Comparison of ENCODE assay signal across 8 worm cellular contexts in genomic region chrX:15572021-15572420, ce11.
TF ChIP-seq lines count a peak whose summit lies in the region.

No protein-coding gene starts in this region.

TF ChIP-seq in whole organism, L1 larva, 84 proteins besides CTCF, POLR2A, EP300 and RAD21:
- TF ChIP-seq ceh-8 (GFP tag; optimal IDR thresholded peaks at IDR 0.05; lab: Kevin White, UChicago), result peak; percentile 36
- TF ChIP-seq unc-98 (GFP tag; IDR thresholded peaks at IDR 0.05; lab: Robert Waterston, UW), result no peak
- no peak for TF ChIP-seq mef-2 (tag; optimal IDR thresholded peaks at IDR 0.05; lab: Kevin White, UChicago)
- TF ChIP-seq ztf-4 (tag; optimal IDR thresholded peaks at IDR 0.05; lab: Kevin White, UChicago), result no peak
- no peak for TF ChIP-seq F16B12.6 (tag; optimal IDR thresholded peaks at IDR 0.05; lab: Kevin White, UChicago)
- no peak for TF ChIP-seq jun-1 (tag; optimal IDR thresholded peaks at IDR 0.05; lab: Kevin White, UChicago)

TF ChIP-seq in whole organism, L2 larva, 48 proteins besides CTCF, POLR2A, EP300 and RAD21:
- TF ChIP-seq nhr-237 (tag; optimal IDR thresholded peaks at IDR 0.05; lab: Kevin White, UChicago), result no peak
- 0 out of 2 replicates have a peak, but pooled peaks have one; percentile 39 for TF ChIP-seq ztf-1 (GFP tag; conservative IDR thresholded peaks at IDR 0.05; lab: Robert Waterston, UW)
- TF ChIP-seq nhr-21 (tag; optimal IDR thresholded peaks at IDR 0.05; lab: Kevin White, UChicago), result no peak
- no peak for TF ChIP-seq elt-1 (tag; optimal IDR thresholded peaks at IDR 0.05; lab: Kevin White, UChicago)
- TF ChIP-seq gmeb-1 (tag; optimal IDR thresholded peaks at IDR 0.05; lab: Kevin White, UChicago), result no peak
- no peak for TF ChIP-seq mdl-1 (tag; optimal IDR thresholded peaks at IDR 0.05; lab: Kevin White, UChicago)
- TF ChIP-seq unc-55 (GFP tag; optimal IDR thresholded peaks at IDR 0.05; lab: Kevin White, UChicago), result no peak

TF ChIP-seq in whole organism, L4 larva, 104 proteins besides CTCF, POLR2A, EP300 and RAD21 (continues in another document):
- TF ChIP-seq fkh-10 (GFP tag; optimal IDR thresholded peaks at IDR 0.05; lab: Kevin White, UChicago), result no peak
- TF ChIP-seq D1046.2 (GFP tag; IDR thresholded peaks at IDR 0.05; lab: Robert Waterston, UW), result 0 out of 2 replicates have a peak, but pooled peaks have one; percentile 36
- TF ChIP-seq daf-16 (GFP tag; optimal IDR thresholded peaks at IDR 0.05; lab: Kevin White, UChicago), result no peak
- no peak for TF ChIP-seq daf-16 (tag; optimal IDR thresholded peaks at IDR 0.05; lab: Kevin White, UChicago)
- TF ChIP-seq php-3 (GFP tag; IDR thresholded peaks at IDR 0.05; lab: Robert Waterston, UW), result no peak
- TF ChIP-seq lin-15B (tag; optimal IDR thresholded peaks at IDR 0.05; lab: Kevin White, UChicago), result no peak
- no peak for TF ChIP-seq mxl-2 (GFP tag; conservative IDR thresholded peaks at IDR 0.05; lab: Robert Waterston, UW)
- no peak for TF ChIP-seq nhr-25 (tag; optimal IDR thresholded peaks at IDR 0.05; lab: Kevin White, UChicago; ENCODE audit: borderline replicate concordance, insufficient read depth)
- TF ChIP-seq nhr-10 (tag; optimal IDR thresholded peaks at IDR 0.05; lab: Kevin White, UChicago), result no peak
- TF ChIP-seq Y105C5A.15 (GFP tag; IDR thresholded peaks at IDR 0.05; lab: Robert Waterston, UW), result 0 out of 2 replicates have a peak, but pooled peaks have one; percentile 50
- no peak for TF ChIP-seq dmd-6 (GFP tag; IDR thresholded peaks at IDR 0.05; lab: Robert Waterston, UW)
- TF ChIP-seq unc-62 (GFP tag; optimal IDR thresholded peaks at IDR 0.05 in 1 of 2; lab: Kevin White, UChicago), result no peak
- TF ChIP-seq unc-62 (tag; optimal IDR thresholded peaks at IDR 0.05; lab: Kevin White, UChicago), result no peak

TF ChIP-seq in whole organism, early embryonic, 17 proteins besides CTCF, POLR2A, EP300 and RAD21:
- TF ChIP-seq sea-1 (GFP tag; conservative IDR thresholded peaks at IDR 0.05; lab: Robert Waterston, UW) (no peak), tbx-37 (GFP tag; conservative IDR thresholded peaks at IDR 0.05; lab: Robert Waterston, UW) (no peak), flt-1 (GFP tag; IDR thresholded peaks at IDR 0.05; lab: Robert Waterston, UW) (no peak), hmg-4 (GFP tag; optimal IDR thresholded peaks at IDR 0.05; lab: Kevin White, UChicago) (no peak), ceh-36 (tag; optimal IDR thresholded peaks at IDR 0.05; lab: Kevin White, UChicago) (no peak), F13C5.2 (tag; optimal IDR thresholded peaks at IDR 0.05; lab: Kevin White, UChicago) (no peak), tra-4 (tag; optimal IDR thresholded peaks at IDR 0.05; lab: Kevin White, UChicago) (no peak), aly-1 (tag; optimal IDR thresholded peaks at IDR 0.05; lab: Kevin White, UChicago) (peak; percentile 5)

TF ChIP-seq in whole organism, late embryonic, 69 proteins besides CTCF, POLR2A, EP300 and RAD21:
- TF ChIP-seq K02D7.2 (tag; optimal IDR thresholded peaks at IDR 0.05; lab: Kevin White, UChicago), result no peak
- TF ChIP-seq ztf-16 (tag; optimal IDR thresholded peaks at IDR 0.05; lab: Kevin White, UChicago), result no peak
- TF ChIP-seq ama-1 (optimal IDR thresholded peaks at IDR 0.05; lab: Kevin White, UChicago), result no peak
- no peak for TF ChIP-seq Y22D7AL.16 (tag; optimal IDR thresholded peaks at IDR 0.05; lab: Kevin White, UChicago)
- TF ChIP-seq C08G9.2 (tag; optimal IDR thresholded peaks at IDR 0.05; lab: Kevin White, UChicago), result no peak
- TF ChIP-seq mec-3 (tag; optimal IDR thresholded peaks at IDR 0.05; lab: Kevin White, UChicago; ENCODE audit: borderline replicate concordance), result peak; percentile 7

TF ChIP-seq in whole organism, midembryonic, 9 proteins besides CTCF, POLR2A, EP300 and RAD21:
- TF ChIP-seq ztf-29 (GFP tag; IDR thresholded peaks at IDR 0.05; lab: Robert Waterston, UW) (no peak), flt-1 (GFP tag; IDR thresholded peaks at IDR 0.05; lab: Robert Waterston, UW) (0 out of 2 replicates have a peak, but pooled peaks have one; percentile 4), ref-1 (GFP tag; conservative IDR thresholded peaks at IDR 0.05; lab: Robert Waterston, UW) (no peak), ztf-23 (GFP tag; IDR thresholded peaks at IDR 0.05; lab: Robert Waterston, UW) (no peak)

TF ChIP-seq in whole organism, mixed stage, embryonic, 35 proteins besides CTCF, POLR2A, EP300 and RAD21:
- TF ChIP-seq ceh-83 (GFP tag; optimal IDR thresholded peaks at IDR 0.05; lab: Kevin White, UChicago) (peak; percentile 10), unc-62 (GFP tag; optimal IDR thresholded peaks at IDR 0.05; lab: Kevin White, UChicago) (no peak)

TF ChIP-seq in whole organism, young adult, 124 proteins besides CTCF, POLR2A, EP300 and RAD21:
- TF ChIP-seq egrh-3 (GFP tag; IDR thresholded peaks at IDR 0.05; lab: Robert Waterston, UW) (peak; percentile 94), ceh-91 (GFP tag; IDR thresholded peaks at IDR 0.05; lab: Robert Waterston, UW) (no peak), nfya-2 (GFP tag; IDR thresholded peaks at IDR 0.05; lab: Robert Waterston, UW) (no peak), nhr-90 (tag; optimal IDR thresholded peaks at IDR 0.05; lab: Kevin White, UChicago) (no peak), ama-1 (optimal IDR thresholded peaks at IDR 0.05; lab: Kevin White, UChicago) (no peak), ama-1 (GFP tag; optimal IDR thresholded peaks at IDR 0.05; lab: Kevin White, UChicago) (no peak), zfh-2 (GFP tag; conservative IDR thresholded peaks at IDR 0.05; lab: Robert Waterston, UW) (peak; percentile 92), lin-26 (GFP tag; IDR thresholded peaks at IDR 0.05; lab: Robert Waterston, UW) (peak; percentile 17; the same call in 1 of the 2 replicates), dox-1 (GFP tag; IDR thresholded peaks at IDR 0.05; lab: Robert Waterston, UW) (0 out of 2 replicates have a peak, but pooled peaks have one; percentile 25)
